Fruit fly (Drosophila melanogaster) whole organism, prepupa: ENCODE data around the gene Abcd3.
A peak's percentile ranks its signal among the peaks of the same experiment; 100 is the strongest.

Source experiments
- Blimp-1 ChIP-seq: fragments of 200-800 bp; sonication (Bioruptor generic); optimal IDR thresholded peaks from 3 replicates; lab custom pipeline; 2017; ENCODE audit warnings: missing biosample characterization, missing genetic modification characterization, mild to moderate bottlenecking, moderate library complexity, missing genetic modification reagents
- CG10631 ChIP-seq: fragments of 200-800 bp; sonication (Bioruptor generic); optimal IDR thresholded peaks from 2 replicates; lab custom pipeline; 2016; ENCODE audit warnings: missing biosample characterization, missing genetic modification characterization
- CG10669 ChIP-seq: fragments of 200-800 bp; sonication (Bioruptor generic); optimal IDR thresholded peaks from 3 replicates; lab custom pipeline; 2018; ENCODE audit warnings: missing biosample characterization, mild to moderate bottlenecking, missing genetic modification characterization, moderate library complexity
- CG11294 ChIP-seq: fragments of 200-800 bp; sonication (Bioruptor generic); IDR thresholded peaks from 2 replicates; pipeline ENCODE4 v1.3.6; 2022; ENCODE audit warnings: missing biosample characterization, missing genetic modification characterization
- CG11762 ChIP-seq: fragments of 200-800 bp; sonication (Bioruptor generic); optimal IDR thresholded peaks from 3 replicates; lab custom pipeline; 2016; ENCODE audit warnings: missing biosample characterization, missing genetic modification characterization; ENCODE audit not compliant: insufficient read depth
- CG11902 ChIP-seq: fragments of 200-800 bp; sonication (Bioruptor generic); optimal IDR thresholded peaks from 3 replicates; lab custom pipeline; 2016; ENCODE audit warnings: missing biosample characterization, missing genetic modification characterization
- CG15336 ChIP-seq: fragments of 200-800 bp; sonication (Bioruptor generic); IDR thresholded peaks from 2 replicates; pipeline ENCODE4 v1.3.6; 2022; ENCODE audit warnings: missing biosample characterization, missing genetic modification characterization
- CG1621 ChIP-seq: fragments of 200-800 bp; sonication (Bioruptor generic); optimal IDR thresholded peaks from 3 replicates; lab custom pipeline; 2018; ENCODE audit warnings: missing biosample characterization, mild to moderate bottlenecking, missing genetic modification characterization
- CG16779 ChIP-seq: fragments of 200-800 bp; sonication (Bioruptor generic); optimal IDR thresholded peaks from 3 replicates; lab custom pipeline; 2017; ENCODE audit warnings: missing biosample characterization, mild to moderate bottlenecking, missing genetic modification characterization
- CG34406 ChIP-seq: fragments of 200-800 bp; sonication (Bioruptor generic); optimal IDR thresholded peaks from 3 replicates; lab custom pipeline; 2016; ENCODE audit warnings: missing biosample characterization, missing genetic modification characterization
- CG6163 ChIP-seq: fragments of 200-800 bp; sonication (Bioruptor generic); IDR thresholded peaks from 3 replicates; pipeline ENCODE4 v1.3.6; 2022; ENCODE audit warnings: missing biosample characterization, missing genetic modification characterization
- CG6792 ChIP-seq: fragments of 200-800 bp; sonication (Bioruptor generic); optimal IDR thresholded peaks from 3 replicates; lab custom pipeline; 2016; ENCODE audit warnings: missing biosample characterization, missing genetic modification characterization
- CG6808 ChIP-seq: fragments of 200-800 bp; sonication (Bioruptor generic); optimal IDR thresholded peaks from 3 replicates; lab custom pipeline; 2017; ENCODE audit warnings: missing biosample characterization, missing genetic modification characterization, mild to moderate bottlenecking, moderate library complexity, missing genetic modification reagents
- CG6854 ChIP-seq: fragments of 200-800 bp; sonication (Bioruptor generic); optimal IDR thresholded peaks from 2 replicates; lab custom pipeline; 2017; ENCODE audit warnings: missing biosample characterization, mild to moderate bottlenecking, missing genetic modification characterization
- Eip75B ChIP-seq: fragments of 200-800 bp; sonication (Bioruptor generic); optimal IDR thresholded peaks from 3 replicates; lab custom pipeline; 2016; ENCODE audit warnings: missing biosample characterization, missing genetic modification characterization
- Eip78C ChIP-seq: fragments of 200-800 bp; sonication (Bioruptor generic); peaks from one replicate; lab custom pipeline; 2016; ENCODE audit warnings: missing biosample characterization, missing genetic modification characterization
- Ets21C ChIP-seq: fragments of 200-800 bp; sonication (Bioruptor generic); optimal IDR thresholded peaks from 3 replicates; lab custom pipeline; 2016; ENCODE audit warnings: missing biosample characterization, missing genetic modification characterization
- Ets96B ChIP-seq: fragments of 200-800 bp; optimal IDR thresholded peaks from 2 replicates; lab custom pipeline; 2019; ENCODE audit warnings: missing biosample characterization, mild to moderate bottlenecking, missing genetic modification characterization, moderate library complexity
- Hr4 ChIP-seq: fragments of 200-800 bp; sonication (Bioruptor generic); optimal IDR thresholded peaks from 3 replicates; lab custom pipeline; 2016; ENCODE audit warnings: missing biosample characterization, missing genetic modification characterization
- Met ChIP-seq: fragments of 200-800 bp; sonication (Bioruptor generic); optimal IDR thresholded peaks from 3 replicates; lab custom pipeline; 2016; ENCODE audit warnings: missing biosample characterization, missing genetic modification characterization
- OdsH ChIP-seq: fragments of 200-800 bp; sonication (Bioruptor generic); optimal IDR thresholded peaks from 3 replicates; lab custom pipeline; 2016; ENCODE audit warnings: missing biosample characterization, missing genetic modification characterization
- Smox ChIP-seq: fragments of 200-800 bp; sonication (Bioruptor generic); optimal IDR thresholded peaks from 3 replicates; lab custom pipeline; 2016; ENCODE audit warnings: missing biosample characterization, missing genetic modification characterization
- achi ChIP-seq: fragments of 200-800 bp; sonication (Bioruptor generic); optimal IDR thresholded peaks from 3 replicates; lab custom pipeline; 2016; ENCODE audit warnings: missing biosample characterization, missing genetic modification characterization
- cyc ChIP-seq: fragments of 200-800 bp; sonication (Bioruptor generic); optimal IDR thresholded peaks from 3 replicates; lab custom pipeline; 2016; ENCODE audit warnings: missing biosample characterization, missing genetic modification characterization
- dac ChIP-seq: fragments of 200-800 bp; sonication (Bioruptor generic); optimal IDR thresholded peaks from 2 replicates; lab custom pipeline; 2017; ENCODE audit warnings: missing biosample characterization, mild to moderate bottlenecking, missing genetic modification characterization
- eg ChIP-seq: fragments of 200-800 bp; sonication (Bioruptor generic); IDR thresholded peaks from 3 replicates; pipeline ENCODE4 v1.3.6; 2022; ENCODE audit warnings: missing biosample characterization, missing genetic modification characterization
- fd85E ChIP-seq: fragments of 200-800 bp; sonication (Bioruptor generic); optimal IDR thresholded peaks from 3 replicates; lab custom pipeline; 2016; ENCODE audit warnings: missing biosample characterization, missing genetic modification characterization
- fkh ChIP-seq: fragments of 200-800 bp; sonication (Bioruptor generic); optimal IDR thresholded peaks from 3 replicates; lab custom pipeline; 2017; ENCODE audit warnings: missing biosample characterization, mild to moderate bottlenecking, missing genetic modification characterization, moderate library complexity
- lz ChIP-seq: fragments of 200-800 bp; sonication (Bioruptor generic); optimal IDR thresholded peaks from 3 replicates; lab custom pipeline; 2016; ENCODE audit warnings: missing biosample characterization, missing genetic modification characterization
- pdm3 ChIP-seq: fragments of 200-800 bp; sonication (Bioruptor generic); optimal IDR thresholded peaks from 3 replicates; lab custom pipeline; 2016; ENCODE audit warnings: missing biosample characterization, missing genetic modification characterization
- spab ChIP-seq: fragments of 200-800 bp; sonication (Bioruptor generic); optimal IDR thresholded peaks from 2 replicates; lab custom pipeline; 2017; ENCODE audit warnings: missing biosample characterization, mild to moderate bottlenecking, missing genetic modification characterization, missing genetic modification reagents
- svp ChIP-seq: fragments of 200-800 bp; sonication (Bioruptor generic); peaks from one replicate; lab custom pipeline; 2016; ENCODE audit warnings: missing biosample characterization, missing genetic modification characterization
- topi ChIP-seq: fragments of 200-800 bp; sonication (Bioruptor generic); optimal IDR thresholded peaks from 3 replicates; lab custom pipeline; 2016; ENCODE audit warnings: missing biosample characterization, missing genetic modification characterization
- vri ChIP-seq: fragments of 200-800 bp; sonication (Bioruptor generic); optimal IDR thresholded peaks from 3 replicates; lab custom pipeline; 2016; ENCODE audit warnings: missing biosample characterization, mild to moderate bottlenecking, missing genetic modification characterization

Abcd3 gene

dm6 chrX:19748565-19748964 is 2.0 kb upstream of the Abcd3 start (continued):
- TF ChIP-seq CG16779 (tag; lab: Kevin White, UChicago) (no peak), CG6792 (GFP tag; lab: Kevin White, UChicago) (no peak), CG6854 (no peak), pdm3 (no peak), CG11902 (GFP tag; lab: Kevin White, UChicago) (no peak), CG15336 (GFP tag; lab: Robert Waterston, UW) (no peak), CG34406 (GFP tag; lab: Kevin White, UChicago) (no peak), eg (no peak), fd85E (no peak), OdsH (no peak), CG10669 (GFP tag; lab: Kevin White, UChicago) (no peak), lz (GFP tag; lab: Kevin White, UChicago) (peak; percentile 8), Eip75B (no peak), CG11294 (GFP tag; lab: Robert Waterston, UW) (no peak), achi (GFP tag; lab: Kevin White, UChicago) (peak; percentile 8)

DNA sequence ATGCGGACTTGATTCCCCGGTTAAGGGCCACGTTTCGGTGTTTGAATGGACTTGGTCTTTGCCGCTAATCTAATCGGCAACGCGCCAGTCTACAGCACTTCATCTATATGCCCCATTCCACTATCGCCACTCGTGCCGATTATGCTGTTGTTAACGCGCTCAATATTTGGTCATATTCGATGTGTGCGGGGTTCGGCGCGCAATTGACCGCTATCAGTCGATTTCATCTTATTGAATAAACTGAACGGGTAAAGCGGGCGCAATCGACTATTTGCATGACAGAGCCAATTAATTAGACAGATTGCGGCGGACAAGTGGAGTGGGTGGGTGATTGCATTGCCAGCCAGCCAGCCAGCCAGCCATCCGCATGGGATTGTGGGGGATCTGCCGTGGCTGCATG is 1.8 kb downstream of the Abcd3 start:
- TF ChIP-seq vri, result peak; percentile 37
- TF ChIP-seq CG6854, result no peak
- TF ChIP-seq CG11902 (GFP tag; lab: Kevin White, UChicago), result no peak

dm6 chrX:19753710-19754109 is 3.1 kb downstream of the Abcd3 start:
- TF ChIP-seq Eip78C (GFP tag; lab: Kevin White, UChicago) (peak; percentile 39), spab (GFP tag; lab: Kevin White, UChicago) (no peak), vri (peak; percentile 75), Smox (no peak), fd85E (no peak), svp (no peak), fkh (GFP tag; lab: Kevin White, UChicago) (no peak), CG6808 (no peak), Ets96B (tag; lab: Kevin White, UChicago) (no peak)
- TF ChIP-seq, all 60 proteins: peak for 2

- TF ChIP-seq Eip75B (no peak), Eip78C (GFP tag; lab: Kevin White, UChicago) (peak; percentile 23), CG11902 (GFP tag; lab: Kevin White, UChicago) (no peak), Blimp-1 (no peak), Ets96B (tag; lab: Kevin White, UChicago) (no peak), Hr4 (GFP tag; lab: Kevin White, UChicago) (no peak), CG6808 (no peak), pdm3 (no peak), svp (peak; percentile 73), CG10669 (GFP tag; lab: Kevin White, UChicago) (no peak), CG1621 (no peak), lz (GFP tag; lab: Kevin White, UChicago) (no peak), spab (GFP tag; lab: Kevin White, UChicago) (no peak), cyc (GFP tag; lab: Kevin White, UChicago) (no peak), fkh (GFP tag; lab: Kevin White, UChicago) (no peak), CG16779 (tag; lab: Kevin White, UChicago) (no peak), topi (GFP tag; lab: Kevin White, UChicago) (no peak), CG10631 (GFP tag; lab: Kevin White, UChicago) (no peak)
Observed at dm6 chrX:19754152-19754579, 3.6 kb downstream of the Abcd3 start.

DNA sequence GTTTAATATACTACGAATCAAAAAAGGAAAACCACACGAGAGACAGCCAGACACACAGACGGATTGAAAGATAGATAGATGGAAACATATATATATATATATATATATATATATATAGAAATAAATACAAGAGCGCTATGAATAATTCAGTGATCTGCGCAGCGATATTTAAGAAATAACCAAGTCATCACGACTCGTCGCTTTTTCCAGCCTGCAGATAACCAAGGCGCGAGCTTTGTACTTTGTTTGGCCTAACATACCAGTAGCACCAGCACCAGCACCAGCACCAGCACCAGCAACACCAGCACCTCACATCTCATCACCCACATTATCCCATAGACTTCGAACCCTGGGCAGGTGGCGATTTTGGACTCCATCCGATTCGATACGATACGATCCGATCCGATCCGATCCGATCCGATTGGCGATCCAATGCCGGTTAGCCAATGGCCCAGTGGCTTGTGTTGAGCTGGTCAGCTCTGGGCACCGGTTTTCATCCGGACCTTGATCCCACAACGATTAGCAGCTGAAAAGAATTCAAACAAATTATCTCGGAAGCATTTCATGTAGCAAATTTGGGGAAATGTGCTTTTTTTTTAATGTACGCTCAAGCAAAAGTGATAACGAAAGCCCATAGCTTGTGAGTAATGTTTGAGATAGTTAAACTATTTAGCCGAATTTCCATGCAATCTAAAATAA is 4.3 kb downstream of the Abcd3 start:
- no peak for TF ChIP-seq Met (GFP tag; lab: Kevin White, UChicago)
- no peak for TF ChIP-seq CG6854
- TF ChIP-seq OdsH, result no peak
- TF ChIP-seq dac (GFP tag; lab: Kevin White, UChicago), result no peak
- no peak for TF ChIP-seq Eip75B
- TF ChIP-seq Hr4 (GFP tag; lab: Kevin White, UChicago), result no peak
- TF ChIP-seq pdm3, result no peak
- no peak for TF ChIP-seq Ets21C (GFP tag; lab: Kevin White, UChicago)
- TF ChIP-seq eg, result no peak
- no peak for TF ChIP-seq CG11762 (GFP tag; lab: Kevin White, UChicago)
- TF ChIP-seq CG6163, result no peak
